Fruit fly (Drosophila melanogaster): ENCODE data around the gene Cpsf6.
A peak's percentile ranks its signal among the peaks of the same experiment; 100 is the strongest.

Gene Cpsf6

dm6 chr3L:8360643-8361110, 45.4 kb upstream of the Cpsf6 start, which contains the start of gene Idh:
TSS of gene Idh (minus strand) at chr3L:8360906.
- TF ChIP-seq Hnf4 (GFP tag; optimal IDR thresholded peaks at IDR 0.05) (peak; percentile 61), HLH106 (tag; optimal IDR thresholded peaks at IDR 0.05) (peak; percentile 17), jim (GFP tag; optimal IDR thresholded peaks at IDR 0.05) (peak; percentile 46), psq (GFP tag; optimal IDR thresholded peaks at IDR 0.05) (peak; percentile 66), Sp1 (GFP tag; optimal IDR thresholded peaks at IDR 0.05) (peak; percentile 60), br (GFP tag; optimal IDR thresholded peaks at IDR 0.05) (peak; percentile 25), dl (GFP tag; optimal IDR thresholded peaks at IDR 0.05; ENCODE audit: insufficient read depth in 1 of 2, partially characterized antibody in 2 of 2) (peak in 1 of 2 experiments; percentile 31), CrebA (GFP tag; optimal IDR thresholded peaks at IDR 0.05; ENCODE audit: borderline replicate concordance) (peak; percentile 19), Jra (GFP tag; optimal IDR thresholded peaks at IDR 0.05) (peak; percentile 76), Rel (GFP tag; optimal IDR thresholded peaks at IDR 0.05) (no peak), Rel (tag; optimal IDR thresholded peaks at IDR 0.05) (peak; percentile 22), rgr (GFP tag; optimal IDR thresholded peaks at IDR 0.05) (no peak), woc (GFP tag; optimal IDR thresholded peaks at IDR 0.05) (no peak), foxo (GFP tag; optimal IDR thresholded peaks at IDR 0.05) (peak in 1 of 2 experiments; percentile 35), Myc (optimal IDR thresholded peaks at IDR 0.05) (no peak), fru (GFP tag; optimal IDR thresholded peaks at IDR 0.05) (peak; percentile 65), dmrt93B (GFP tag; optimal IDR thresholded peaks at IDR 0.05) (no peak), Hr83 (GFP tag; optimal IDR thresholded peaks at IDR 0.05; ENCODE audit: poor library complexity, severe bottlenecking) (peak; percentile 72), h (GFP tag; optimal IDR thresholded peaks at IDR 0.05) (peak; percentile 87), OdsH (GFP tag; optimal IDR thresholded peaks at IDR 0.05) (peak; percentile 29), dsf (GFP tag; optimal IDR thresholded peaks at IDR 0.05; ENCODE audit: borderline replicate concordance) (no peak), GATAd (GFP tag; optimal IDR thresholded peaks at IDR 0.05) (no peak), Dif (GFP tag; optimal IDR thresholded peaks at IDR 0.05; ENCODE audit: partially characterized antibody) (peak; percentile 86), N (GFP tag; optimal IDR thresholded peaks at IDR 0.05) (no peak), tai (GFP tag; optimal IDR thresholded peaks at IDR 0.05) (no peak), Vsx2 (GFP tag; optimal IDR thresholded peaks at IDR 0.05; ENCODE audit: partially characterized antibody) (peak; percentile 92)

- TF ChIP-seq Dif (GFP tag; optimal IDR thresholded peaks at IDR 0.05; ENCODE audit: partially characterized antibody) (peak; percentile 22), Vsx2 (GFP tag; optimal IDR thresholded peaks at IDR 0.05; ENCODE audit: partially characterized antibody) (no peak), usp (GFP tag; optimal IDR thresholded peaks at IDR 0.05) (no peak), jim (GFP tag; optimal IDR thresholded peaks at IDR 0.05) (peak; percentile 56), Mio (GFP tag; optimal IDR thresholded peaks at IDR 0.05) (no peak), Jra (GFP tag; optimal IDR thresholded peaks at IDR 0.05) (no peak)
These were observed 44.9 kb upstream of the Cpsf6 start for dm6 chr3L:8360063-8360642.

- no peak for TF ChIP-seq lola (GFP tag; optimal IDR thresholded peaks at IDR 0.05)
- TF ChIP-seq Abd-B (GFP tag; optimal IDR thresholded peaks at IDR 0.05), result no peak
- TF ChIP-seq GATAd (GFP tag; optimal IDR thresholded peaks at IDR 0.05), result no peak
- peak; percentile 3 for TF ChIP-seq h (GFP tag; optimal IDR thresholded peaks at IDR 0.05)
- no peak for TF ChIP-seq pan (optimal IDR thresholded peaks at IDR 0.05)
- TF ChIP-seq Dfd (GFP tag; optimal IDR thresholded peaks at IDR 0.05), result no peak
- no peak for TF ChIP-seq rgr (GFP tag; optimal IDR thresholded peaks at IDR 0.05)
- no peak for TF ChIP-seq psq (GFP tag; optimal IDR thresholded peaks at IDR 0.05)
- TF ChIP-seq HLH106 (tag; optimal IDR thresholded peaks at IDR 0.05), result no peak
- TF ChIP-seq dmrt93B (GFP tag; optimal IDR thresholded peaks at IDR 0.05), result no peak
- no peak for TF ChIP-seq foxo (GFP tag; optimal IDR thresholded peaks at IDR 0.05)
- no peak for TF ChIP-seq Rel (GFP tag; optimal IDR thresholded peaks at IDR 0.05)
- TF ChIP-seq Rel (tag; optimal IDR thresholded peaks at IDR 0.05), result no peak
- TF ChIP-seq Hr83 (GFP tag; optimal IDR thresholded peaks at IDR 0.05; ENCODE audit: poor library complexity, severe bottlenecking), result no peak
- TF ChIP-seq fru (GFP tag; optimal IDR thresholded peaks at IDR 0.05), result peak; percentile 61
These were observed 43.6 kb upstream of the Cpsf6 start for dm6 chr3L:8358776-8359455.

- no peak for TF ChIP-seq ey (GFP tag; optimal IDR thresholded peaks at IDR 0.05)
- no peak for TF ChIP-seq Dfd (GFP tag; optimal IDR thresholded peaks at IDR 0.05)
- TF ChIP-seq sage (GFP tag; optimal IDR thresholded peaks at IDR 0.05), result no peak
- TF ChIP-seq CG9705 (GFP tag; optimal IDR thresholded peaks at IDR 0.05), result peak; percentile 7
- TF ChIP-seq dsf (GFP tag; optimal IDR thresholded peaks at IDR 0.05; ENCODE audit: borderline replicate concordance), result no peak
- peak; percentile 7 for TF ChIP-seq OdsH (GFP tag; optimal IDR thresholded peaks at IDR 0.05)
- peak in 1 of 2 experiments; percentile 39 for TF ChIP-seq foxo (GFP tag; optimal IDR thresholded peaks at IDR 0.05)
These were observed 42.8 kb upstream of the Cpsf6 start for dm6 chr3L:8358138-8358537.
